Worm (Caenorhabditis elegans) whole organism, midembryonic: ENCODE data around the gene T04F3.1.

ENCODE experiments used
- cog-1 ChIP-seq: sonication (generic microtip); optimal IDR thresholded peaks from 2 replicates; lab custom pipeline; 2016; ENCODE audit warnings: missing genetic modification characterization, missing compliant biosample characterization
- flt-1 ChIP-seq: fragments of 200-800 bp; sonication (Bioruptor generic); IDR thresholded peaks from 2 replicates; pipeline ENCODE4 v1.3.6; 2022; ENCODE audit warnings: missing genetic modification characterization, missing compliant biosample characterization
- tab-1 ChIP-seq: fragments of 200-800 bp; sonication (Bioruptor generic); IDR thresholded peaks from 2 replicates; pipeline ENCODE4 v1.3.6; 2022; ENCODE audit warnings: missing genetic modification characterization, missing compliant biosample characterization
- ztf-29 ChIP-seq: fragments of 200-800 bp; sonication (Bioruptor generic); IDR thresholded peaks from 2 replicates; pipeline ENCODE4 v1.3.6; 2022; ENCODE audit warnings: missing genetic modification reagents, missing genetic modification characterization, missing compliant biosample characterization

DNA sequence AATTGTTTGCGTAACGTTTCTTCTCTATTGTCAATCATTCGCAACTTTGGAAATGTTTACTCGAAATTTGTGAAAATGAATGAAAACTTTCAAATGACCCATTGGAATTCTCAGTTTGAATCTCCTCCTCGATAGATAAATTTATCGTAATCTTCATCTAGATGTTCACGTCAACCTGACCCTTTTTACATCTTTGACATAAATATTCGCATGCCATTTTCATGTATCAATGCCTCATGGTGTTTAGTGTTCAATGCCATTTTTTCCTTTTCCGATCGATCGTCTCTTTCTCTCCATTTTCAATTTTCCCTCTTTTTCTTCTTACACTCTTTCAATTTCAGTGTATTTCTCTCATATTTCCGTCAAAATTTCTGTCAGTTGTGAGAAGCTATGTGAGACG lies 39.4 kb downstream of the T04F3.1 start:
- TF ChIP-seq cog-1 (tag; lab: Kevin White, UChicago) (no peak), ztf-29 (GFP tag; lab: Robert Waterston, UW) (no peak), flt-1 (GFP tag; lab: Robert Waterston, UW) (no peak), tab-1 (no peak)
